Worm (Caenorhabditis elegans): ENCODE measurements around the gene ins-34.
A peak's percentile ranks its signal among the peaks of the same experiment; 100 is the strongest.

ins-34 gene

DNA sequence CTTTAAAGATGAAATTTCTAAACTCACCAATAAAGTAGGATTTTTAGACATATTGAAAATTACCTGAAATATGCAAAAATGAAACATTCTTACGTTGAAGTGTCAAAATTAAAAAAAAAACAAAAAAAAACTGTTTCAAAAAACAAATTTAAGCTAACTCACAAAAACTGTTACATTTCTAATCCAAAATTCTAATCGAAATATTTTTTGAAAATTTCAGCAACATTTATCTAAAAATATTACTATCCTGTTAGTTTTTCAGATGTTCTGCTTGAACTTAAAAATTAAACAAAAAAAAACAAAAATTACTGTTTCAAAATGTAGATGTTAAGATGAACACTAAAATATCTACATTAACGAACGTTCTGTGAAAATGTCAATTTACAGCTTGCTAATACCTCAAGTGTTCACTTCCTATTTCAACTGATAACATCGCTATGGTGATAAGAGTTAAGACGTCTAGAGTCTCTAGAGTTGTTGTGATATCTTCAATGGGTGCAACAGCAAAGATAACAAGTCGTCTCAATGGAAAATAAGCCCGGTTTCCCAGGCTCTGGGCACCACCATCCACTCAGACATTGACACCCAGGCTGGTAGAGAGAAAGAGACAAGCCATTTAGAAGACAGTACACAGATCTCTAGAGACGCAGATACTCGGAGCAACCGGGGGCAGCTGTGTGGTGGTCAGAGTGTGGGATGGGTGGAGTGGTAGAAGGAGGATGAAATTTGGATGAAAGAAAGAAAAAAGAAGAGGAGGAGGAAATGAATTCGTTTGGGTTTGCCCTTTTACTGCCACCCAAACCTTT lies 21.6 kb downstream of the ins-34 start, which contains the start of gene H12I19.115:
Gene H12I19.115 (minus strand): TSS at position 51 of the 806 bp plus-strand sequence.
- TF ChIP-seq nhr-76 (tag; optimal IDR thresholded peaks at IDR 0.05): no peak
- TF ChIP-seq pqm-1 (tag; optimal IDR thresholded peaks at IDR 0.05): peak; percentile 60
- no peak for TF ChIP-seq daf-16 (GFP tag; optimal IDR thresholded peaks at IDR 0.05)
- TF ChIP-seq daf-16 (tag; optimal IDR thresholded peaks at IDR 0.05): peak; percentile 53
- no peak for TF ChIP-seq aly-2 (tag; optimal IDR thresholded peaks at IDR 0.05)

DNA sequence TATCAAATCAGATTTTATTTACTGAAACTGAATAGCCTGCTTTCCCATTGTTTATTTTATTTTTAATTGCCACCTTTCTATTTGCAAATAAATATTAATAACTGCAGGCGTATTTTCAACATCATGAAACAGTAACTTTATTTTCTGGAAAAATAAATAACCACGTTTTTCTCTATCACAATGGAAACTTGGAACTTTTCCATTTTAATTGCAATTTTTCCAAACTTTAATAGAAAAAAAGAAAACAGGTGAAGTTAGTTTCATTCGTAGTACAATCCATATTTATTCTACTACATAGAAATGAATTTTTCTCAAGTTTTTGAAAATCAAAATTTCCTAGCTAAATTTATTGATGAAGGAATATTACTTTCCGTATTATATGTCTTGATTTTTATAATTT lies 22.7 kb downstream of the ins-34 start, which contains the start of gene srz-42:
Gene srz-42 (plus strand): TSS at position 301 of the 400 bp plus-strand sequence.
- no peak for TF ChIP-seq nhr-76 (tag; optimal IDR thresholded peaks at IDR 0.05)

DNA sequence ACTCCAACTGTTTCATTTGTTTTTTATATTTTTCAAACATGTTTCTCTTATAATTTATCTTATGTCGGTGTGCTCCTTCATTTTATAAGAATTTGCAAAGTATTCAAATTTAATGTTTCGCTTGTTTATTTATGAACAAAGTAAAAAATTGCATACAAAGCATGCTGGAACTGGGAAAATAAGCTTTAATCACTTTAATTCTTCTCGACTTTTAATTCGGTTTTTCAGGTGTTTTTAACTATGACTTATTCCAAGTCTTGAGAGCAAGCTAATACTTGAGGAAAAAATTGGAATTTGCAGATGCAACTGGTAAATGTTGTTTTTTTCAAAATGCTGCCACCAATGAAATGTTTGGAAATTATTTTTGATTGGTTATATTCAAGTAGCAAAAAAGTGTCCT lies 25.4 kb downstream of the ins-34 start, which contains the start of gene srz-59:
Gene srz-59 (plus strand): TSS at position 301 of the 400 bp plus-strand sequence.
- no peak for TF ChIP-seq nhr-11 (tag; optimal IDR thresholded peaks at IDR 0.05)
- TF ChIP-seq R02D3.7 (tag; optimal IDR thresholded peaks at IDR 0.05): no peak
- TF ChIP-seq egl-43 (GFP tag; IDR thresholded peaks at IDR 0.05): no peak
- no peak for TF ChIP-seq ces-1 (GFP tag; optimal IDR thresholded peaks at IDR 0.05)
- no peak for TF ChIP-seq dmd-8 (GFP tag; IDR thresholded peaks at IDR 0.05)
- TF ChIP-seq snpc-1.2 (GFP tag; IDR thresholded peaks at IDR 0.05): no peak
- TF ChIP-seq ama-1 (optimal IDR thresholded peaks at IDR 0.05): no peak
- TF ChIP-seq set-16 (GFP tag; IDR thresholded peaks at IDR 0.05): no peak
- TF ChIP-seq aly-2 (tag; optimal IDR thresholded peaks at IDR 0.05): no peak
- TF ChIP-seq unc-130 (GFP tag; optimal IDR thresholded peaks at IDR 0.05): no peak
- TF ChIP-seq F37D6.2 (tag; optimal IDR thresholded peaks at IDR 0.05): no peak
- TF ChIP-seq vab-7 (GFP tag; IDR thresholded peaks at IDR 0.05): no peak
- no peak for TF ChIP-seq dmd-9 (GFP tag; IDR thresholded peaks at IDR 0.05)

DNA sequence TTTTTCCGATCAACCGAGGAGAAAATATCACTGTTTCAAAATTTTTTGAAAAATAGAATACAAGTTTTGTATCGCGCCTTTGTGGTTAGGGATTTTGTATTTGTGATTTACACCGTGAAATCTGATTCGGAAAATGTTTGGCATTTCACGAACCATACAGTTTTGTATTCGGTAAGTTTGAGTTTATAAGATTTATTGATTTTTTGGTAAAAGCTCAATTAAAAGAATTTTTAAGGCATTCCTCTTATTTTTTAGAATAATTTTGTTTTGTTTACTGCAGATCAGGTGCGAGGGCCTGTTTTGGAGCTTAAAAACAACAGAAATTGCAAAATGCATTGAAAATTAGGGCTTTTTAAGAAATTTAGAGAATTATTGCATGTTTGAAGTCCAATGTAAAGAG lies 27.0 kb downstream of the ins-34 start:
- TF ChIP-seq lin-1 (GFP tag; IDR thresholded peaks at IDR 0.05) (no peak), aha-1 (tag) (peak; percentile 92)

DNA sequence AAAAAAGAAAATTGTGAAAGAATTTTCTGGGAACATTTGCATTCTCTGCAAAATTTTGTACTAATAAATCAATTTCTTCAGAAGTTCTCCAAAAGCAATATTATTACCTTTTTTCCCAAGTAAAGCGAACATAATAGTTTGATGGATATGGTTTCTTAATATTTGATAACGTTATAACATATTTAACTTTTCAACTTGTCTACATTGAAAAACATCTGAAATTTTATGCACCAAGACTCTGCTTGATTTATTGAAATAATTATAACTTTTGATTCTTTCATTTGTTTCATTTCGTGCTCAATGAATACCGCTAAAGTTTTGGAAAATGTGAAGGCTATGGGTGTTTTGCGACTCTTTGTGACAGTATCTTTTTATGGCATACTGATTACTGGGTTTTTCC lies 30.7 kb downstream of the ins-34 start, which contains the start of gene srz-31:
Gene srz-31 (plus strand): TSS at position 301 of the 400 bp plus-strand sequence.
- no peak for TF ChIP-seq daf-12 (tag; optimal IDR thresholded peaks at IDR 0.05)
- TF ChIP-seq fkh-10 (GFP tag; optimal IDR thresholded peaks at IDR 0.05): no peak
- TF ChIP-seq nhr-28 (tag; optimal IDR thresholded peaks at IDR 0.05): no peak
- no peak for TF ChIP-seq sdz-12 (GFP tag; optimal IDR thresholded peaks at IDR 0.05)
- no peak for TF ChIP-seq aly-2 (tag; optimal IDR thresholded peaks at IDR 0.05)
- TF ChIP-seq mxl-3 (GFP tag; optimal IDR thresholded peaks at IDR 0.05): no peak
- no peak for TF ChIP-seq ztf-7 (tag; optimal IDR thresholded peaks at IDR 0.05)
- TF ChIP-seq lin-29 (GFP tag; IDR thresholded peaks at IDR 0.05): no peak
- TF ChIP-seq zfp-2 (tag; optimal IDR thresholded peaks at IDR 0.05): no peak
- TF ChIP-seq spr-1 (tag; optimal IDR thresholded peaks at IDR 0.05): no peak
- no peak for TF ChIP-seq nhr-77 (tag; optimal IDR thresholded peaks at IDR 0.05)
- no peak for TF ChIP-seq mep-1 (tag; optimal IDR thresholded peaks at IDR 0.05)
- TF ChIP-seq hmg-1.1 (GFP tag; IDR thresholded peaks at IDR 0.05): no peak
- TF ChIP-seq nhr-111 (GFP tag; optimal IDR thresholded peaks at IDR 0.05): no peak
- no peak for TF ChIP-seq zip-2 (tag; optimal IDR thresholded peaks at IDR 0.05)
- no peak for TF ChIP-seq T26A8.4 (GFP tag; IDR thresholded peaks at IDR 0.05)
